Fruit fly (Drosophila melanogaster): ENCODE measurements around the gene PTPMT1.

DNA sequence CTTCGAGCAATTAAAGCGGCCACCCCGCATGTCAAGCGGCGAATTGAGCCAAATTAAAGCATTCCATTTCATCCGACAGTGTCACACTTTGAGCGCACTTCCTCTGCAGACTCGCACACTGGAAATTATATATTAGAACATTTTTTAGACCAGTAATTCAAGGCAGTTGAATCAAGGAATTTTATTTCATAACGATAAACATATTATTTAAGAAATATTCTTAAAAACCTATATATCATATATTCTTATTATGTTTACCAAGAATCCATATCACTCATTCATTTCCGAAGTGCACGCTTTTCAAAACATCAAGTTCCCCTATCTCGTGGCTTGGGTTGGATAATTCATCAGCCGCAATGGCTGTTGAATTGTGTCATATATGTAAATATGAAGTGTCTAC is 33.4 kb downstream of the PTPMT1 start:
- TF ChIP-seq fd64A (GFP tag; optimal IDR thresholded peaks at IDR 0.05): no peak
- no peak for TF ChIP-seq Blimp-1 (GFP tag; optimal IDR thresholded peaks at IDR 0.05)
- no peak for TF ChIP-seq CG1832 (GFP tag; optimal IDR thresholded peaks at IDR 0.05)
- TF ChIP-seq p53 (GFP tag; optimal IDR thresholded peaks at IDR 0.05): no peak
- TF ChIP-seq CG17612 (GFP tag; IDR thresholded peaks at IDR 0.05): no peak
- no peak for TF ChIP-seq B-H2 (GFP tag; optimal IDR thresholded peaks at IDR 0.05)
- no peak for TF ChIP-seq CG6683 (GFP tag; optimal IDR thresholded peaks at IDR 0.05)
- TF ChIP-seq CG17361 (GFP tag; IDR thresholded peaks at IDR 0.05): no peak
- no peak for TF ChIP-seq lab (GFP tag; optimal IDR thresholded peaks at IDR 0.05)
- TF ChIP-seq stc (GFP tag; IDR thresholded peaks at IDR 0.05): no peak
- no peak for TF ChIP-seq HLH3B (GFP tag; IDR thresholded peaks at IDR 0.05)
- TF ChIP-seq Ssrp (tag; optimal IDR thresholded peaks at IDR 0.05): no peak
- no peak for TF ChIP-seq usp (GFP tag; optimal IDR thresholded peaks at IDR 0.05)
